Fruit fly (Drosophila melanogaster) whole organism, embryonic: ENCODE data around the gene Eig71Ei.

Experiments used
- CG11723 ChIP-seq: fragments of 200-800 bp; sonication (Bioruptor generic); optimal IDR thresholded peaks from 2 replicates; lab custom pipeline; 2017; ENCODE audit warnings: missing biosample characterization, mild to moderate bottlenecking, missing genetic modification characterization
- CG14441 ChIP-seq: fragments of 200-800 bp; sonication (Bioruptor generic); IDR thresholded peaks from 2 replicates; pipeline ENCODE4 v1.3.6; 2022; ENCODE audit warnings: missing biosample characterization, missing genetic modification characterization
- CG8388 ChIP-seq: fragments of 200-800 bp; sonication (Bioruptor generic); optimal IDR thresholded peaks from 2 replicates; lab custom pipeline; 2019; ENCODE audit warnings: missing biosample characterization, mild to moderate bottlenecking, missing genetic modification characterization, moderate library complexity
- CG9876 ChIP-seq: fragments of 200-800 bp; sonication (Bioruptor generic); optimal IDR thresholded peaks from 2 replicates; lab custom pipeline; 2016; ENCODE audit warnings: missing biosample characterization, missing genetic modification characterization
- Dp ChIP-seq: fragments of 200-800 bp; sonication (Bioruptor generic); optimal IDR thresholded peaks from 2 replicates; lab custom pipeline; 2018; ENCODE audit warnings: missing biosample characterization, mild to moderate bottlenecking, missing genetic modification characterization, moderate library complexity
- chm ChIP-seq: fragments of 200-800 bp; sonication (Bioruptor generic); IDR thresholded peaks from 2 replicates; pipeline ENCODE4 v1.3.6; 2022; ENCODE audit warnings: missing biosample characterization, missing genetic modification characterization
- tx ChIP-seq: fragments of 200-800 bp; sonication (Bioruptor generic); optimal IDR thresholded peaks from 2 replicates; lab custom pipeline; 2016; ENCODE audit warnings: missing biosample characterization, missing genetic modification characterization

DNA sequence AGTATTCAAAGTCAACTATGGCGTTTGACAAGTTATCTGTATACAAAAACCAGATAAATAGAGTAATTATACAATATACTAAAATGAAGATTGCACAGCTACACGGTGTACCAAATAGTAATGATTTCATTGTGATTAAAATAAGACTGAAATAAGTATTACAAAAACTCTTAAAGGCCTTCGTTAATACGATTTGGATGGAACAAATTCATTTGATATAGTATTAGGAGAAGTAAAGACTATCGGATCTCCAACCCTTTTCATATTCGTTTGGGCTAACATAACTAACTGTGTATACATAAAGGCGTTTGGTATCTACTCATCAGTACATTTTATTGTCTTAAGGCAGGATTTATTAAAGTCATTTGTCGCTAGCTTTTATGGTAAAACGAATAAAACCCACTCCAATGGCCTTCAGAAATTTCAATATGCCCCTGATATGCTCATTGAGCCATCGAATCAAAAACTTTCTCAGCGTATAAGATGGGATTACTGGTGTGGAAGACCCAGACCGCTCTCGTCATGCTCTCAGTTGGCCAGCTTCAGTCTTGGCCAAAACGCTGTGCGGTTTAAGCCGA is 23.9 kb downstream of the Eig71Ei start, which contains the start of the genes CG7579 and Pgant8:
- no peak for TF ChIP-seq CG9876 (GFP tag; lab: Kevin White, UChicago)
- TF ChIP-seq chm (GFP tag; lab: Robert Waterston, UW) = no peak
- TF ChIP-seq CG14441 (GFP tag; lab: Robert Waterston, UW) = no peak
- TF ChIP-seq CG8388 (GFP tag; lab: Kevin White, UChicago) = no peak
- no peak for TF ChIP-seq Dp
- TF ChIP-seq tx (GFP tag; lab: Kevin White, UChicago) = no peak
- no peak for TF ChIP-seq CG11723 (GFP tag; lab: Kevin White, UChicago)
